Worm (Caenorhabditis elegans): Measurements from ENCODE around the gene T07E3.2.

ce11 chrIII:6945319-6945718, 38.8 kb downstream of the T07E3.2 start:
- TF ChIP-seq snpc-4 (GFP tag; optimal IDR thresholded peaks at IDR 0.05), result no peak
- no peak for TF ChIP-seq snpc-4 (tag; optimal IDR thresholded peaks at IDR 0.05)
- no peak for TF ChIP-seq F57C9.4 (tag; optimal IDR thresholded peaks at IDR 0.05)
- no peak for TF ChIP-seq lsy-27 (tag; optimal IDR thresholded peaks at IDR 0.05; ENCODE audit: borderline replicate concordance, insufficient read depth)

Measured in whole organism, young adult.